Fruit fly (Drosophila melanogaster) whole organism, adult: ENCODE results near the gene Art6.

Experiments
- CG11617 ChIP-seq: fragments of 200-800 bp; sonication (Bioruptor generic); optimal IDR thresholded peaks from 2 replicates; lab custom pipeline; 2017; ENCODE audit warnings: mild to moderate bottlenecking, missing biosample characterization, missing genetic modification reagents, missing genetic modification characterization
- CG12768 ChIP-seq: fragments of 200-800 bp; sonication (Bioruptor generic); optimal IDR thresholded peaks from 2 replicates; lab custom pipeline; 2017; ENCODE audit warnings: missing biosample characterization, missing genetic modification characterization, mild to moderate bottlenecking, moderate library complexity, missing genetic modification reagents
- CG14711 ChIP-seq: fragments of 200-800 bp; sonication (Bioruptor generic); optimal IDR thresholded peaks from 2 replicates; lab custom pipeline; 2018; ENCODE audit warnings: missing biosample characterization, mild to moderate bottlenecking, missing genetic modification characterization, moderate library complexity
- CG1620 ChIP-seq: fragments of 200-800 bp; sonication (Bioruptor generic); optimal IDR thresholded peaks from 2 replicates; lab custom pipeline; 2016; ENCODE audit warnings: missing biosample characterization, missing genetic modification characterization
- CG33017 ChIP-seq: fragments of 200-800 bp; sonication (Bioruptor generic); optimal IDR thresholded peaks from 2 replicates; lab custom pipeline; 2018; ENCODE audit warnings: missing biosample characterization, mild to moderate bottlenecking, missing genetic modification characterization, moderate library complexity
- CG5204 ChIP-seq: fragments of 200-800 bp; sonication (Bioruptor generic); optimal IDR thresholded peaks from 2 replicates; lab custom pipeline; 2016; ENCODE audit warnings: missing biosample characterization, missing genetic modification characterization
- CG7045 ChIP-seq: fragments of 200-800 bp; sonication (Bioruptor generic); optimal IDR thresholded peaks from 2 replicates; lab custom pipeline; 2017; ENCODE audit warnings: missing biosample characterization, mild to moderate bottlenecking, missing genetic modification characterization
- CG7101 ChIP-seq: fragments of 200-800 bp; sonication (Bioruptor generic); optimal IDR thresholded peaks from 2 replicates; lab custom pipeline; 2018; ENCODE audit warnings: missing biosample characterization, mild to moderate bottlenecking, missing genetic modification characterization, moderate library complexity
- Clk ChIP-seq: fragments of 200-800 bp; sonication (Bioruptor generic); optimal IDR thresholded peaks from 2 replicates; lab custom pipeline; 2017; ENCODE audit warnings: missing biosample characterization, missing genetic modification characterization
- Crg-1 ChIP-seq: fragments of 200-800 bp; sonication (Bioruptor generic); optimal IDR thresholded peaks from 2 replicates; lab custom pipeline; 2016; ENCODE audit warnings: missing biosample characterization, missing genetic modification characterization
- Hr96 ChIP-seq: fragments of 200-800 bp; sonication (Bioruptor generic); optimal IDR thresholded peaks from 2 replicates; lab custom pipeline; 2016; ENCODE audit warnings: missing biosample characterization, missing genetic modification characterization
- Mnt ChIP-seq: fragments of 200-800 bp; sonication (Bioruptor generic); optimal IDR thresholded peaks from 2 replicates; lab custom pipeline; 2016; ENCODE audit warnings: missing biosample characterization, mild to moderate bottlenecking, missing genetic modification characterization
- bab1 ChIP-seq: fragments of 200-800 bp; sonication (Bioruptor generic); optimal IDR thresholded peaks from 3 replicates; lab custom pipeline; 2019; ENCODE audit warnings: missing biosample characterization, mild to moderate bottlenecking, missing genetic modification characterization, moderate library complexity
- cic ChIP-seq: fragments of 200-800 bp; sonication (Bioruptor generic); optimal IDR thresholded peaks from 2 replicates; lab custom pipeline; 2017; ENCODE audit warnings: missing biosample characterization, mild to moderate bottlenecking, missing genetic modification characterization, moderate library complexity
- cnc ChIP-seq, 2 experiments: fragments of >200 bp; optimal IDR thresholded peaks; 2 replicates each; lab custom pipeline; 2017
- kay ChIP-seq: fragments of 200-800 bp; sonication (Bioruptor generic); peaks from one replicate; lab custom pipeline; 2016; ENCODE audit warnings: missing biosample characterization, missing genetic modification characterization, borderline replicate concordance
- ovo ChIP-seq: fragments of 200-800 bp; sonication (Bioruptor generic); optimal IDR thresholded peaks from 2 replicates; lab custom pipeline; 2016; ENCODE audit warnings: missing biosample characterization, missing genetic modification characterization
- pad ChIP-seq: fragments of 200-800 bp; sonication (Bioruptor generic); optimal IDR thresholded peaks from 3 replicates; lab custom pipeline; 2017; ENCODE audit warnings: missing biosample characterization, missing genetic modification characterization, mild to moderate bottlenecking, moderate library complexity, missing genetic modification reagents
- tj ChIP-seq: fragments of 200-800 bp; sonication (Bioruptor generic); optimal IDR thresholded peaks from 3 replicates; lab custom pipeline; 2017; ENCODE audit warnings: missing biosample characterization, mild to moderate bottlenecking, missing genetic modification characterization, moderate library complexity
- toe ChIP-seq: fragments of 200-800 bp; sonication (Bioruptor generic); optimal IDR thresholded peaks from 2 replicates; lab custom pipeline; 2016; ENCODE audit warnings: missing biosample characterization, missing genetic modification characterization

Gene Art6

DNA sequence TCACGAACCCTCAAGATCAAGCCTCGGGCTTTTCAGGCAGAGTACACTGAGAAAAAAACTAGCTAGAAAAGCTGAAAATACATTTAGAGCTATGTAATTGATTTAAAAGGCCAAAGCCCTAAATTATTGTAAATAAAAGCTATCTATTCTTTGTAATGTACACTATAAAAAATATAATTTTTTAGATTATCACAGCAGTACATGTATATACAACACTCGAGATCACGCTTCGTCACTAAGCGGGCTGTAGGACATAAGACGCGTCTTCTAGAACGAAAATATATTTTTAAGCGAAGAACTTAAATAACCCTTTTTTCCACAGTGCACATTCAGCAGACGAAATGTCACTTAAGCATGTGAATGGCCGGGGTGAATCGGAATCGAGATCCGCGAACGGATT lies 4.2 kb downstream of the Art6 start:
- TF ChIP-seq Hr96 (GFP tag; lab: Kevin White, UChicago) (no peak), Clk (no peak), CG12768 (GFP tag; lab: Kevin White, UChicago) (no peak), cnc (optimal IDR thresholded peaks at IDR 0.05; lab: Kevin White, UChicago) (no peak), tj (GFP tag; lab: Kevin White, UChicago) (no peak), Crg-1 (GFP tag; lab: Kevin White, UChicago) (no peak), CG5204 (GFP tag; lab: Kevin White, UChicago) (no peak), CG33017 (no peak), CG7101 (tag; lab: Kevin White, UChicago) (no peak), CG1620 (no peak), pad (GFP tag; lab: Kevin White, UChicago) (no peak), CG14711 (tag; lab: Kevin White, UChicago) (no peak), ovo (GFP tag; lab: Kevin White, UChicago) (no peak), toe (no peak), CG11617 (GFP tag; lab: Kevin White, UChicago) (no peak), bab1 (GFP tag; lab: Kevin White, UChicago) (no peak), kay (GFP tag; lab: Kevin White, UChicago) (no peak), CG7045 (no peak), cic (GFP tag; lab: Kevin White, UChicago) (no peak), Mnt (GFP tag; lab: Kevin White, UChicago) (no peak)

DNA sequence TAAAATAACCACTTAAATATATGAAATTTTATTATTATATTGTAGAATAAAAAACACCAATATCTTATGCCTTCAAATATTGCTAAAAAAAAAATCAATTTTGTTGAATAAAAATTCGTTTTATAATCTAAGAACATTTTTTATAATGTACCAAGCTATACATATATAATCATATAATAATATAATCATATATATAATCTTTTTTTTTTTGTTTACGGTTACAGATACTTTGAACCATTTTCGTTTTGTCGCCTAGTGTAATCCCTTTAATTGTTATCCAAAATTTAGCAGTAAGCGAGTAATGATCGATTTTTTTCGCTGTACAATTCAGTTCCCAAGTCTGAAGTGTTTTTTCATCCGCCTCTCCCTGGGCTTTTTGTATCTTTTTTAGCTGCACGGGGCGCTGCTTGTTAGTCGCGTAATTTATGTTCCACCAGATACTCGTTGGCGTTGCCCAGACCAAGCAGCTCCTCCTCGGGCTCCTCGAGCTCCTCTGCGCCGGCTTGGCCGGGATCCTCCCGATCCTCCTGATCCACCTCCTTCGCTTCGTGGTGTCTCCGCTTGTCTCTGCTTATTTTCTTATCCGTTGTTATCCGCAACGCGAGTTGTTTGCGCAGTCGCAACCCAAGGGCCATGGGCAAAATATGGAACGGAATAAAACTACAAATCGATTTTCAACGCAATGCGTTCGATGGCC lies 6.1 kb downstream of the Art6 start:
- no peak for TF ChIP-seq toe
- TF ChIP-seq Clk, result no peak
- no peak for TF ChIP-seq ovo (GFP tag; lab: Kevin White, UChicago)

DNA sequence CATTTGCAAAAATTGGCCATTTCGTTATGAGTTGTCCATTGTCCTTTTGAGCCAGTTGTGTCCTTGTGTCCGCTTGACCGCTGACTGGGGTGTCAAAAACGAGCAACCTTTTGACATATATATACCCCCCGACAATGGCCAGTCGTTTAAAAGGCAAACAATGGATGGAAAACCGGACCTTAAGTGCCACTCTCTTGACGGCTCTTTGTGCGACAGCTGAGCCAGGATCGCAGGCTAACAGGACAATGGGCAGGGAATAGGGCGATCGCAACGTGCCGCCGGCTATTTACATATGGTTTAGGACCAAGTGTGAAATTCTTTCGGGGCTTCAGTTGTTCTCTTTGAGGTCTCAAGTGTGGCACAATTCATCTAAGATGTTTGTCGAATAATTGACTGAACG lies 9.3 kb downstream of the Art6 start:
- TF ChIP-seq Clk, result no peak
- TF ChIP-seq tj (GFP tag; lab: Kevin White, UChicago), result no peak
- TF ChIP-seq CG1620, result no peak
- no peak for TF ChIP-seq Hr96 (GFP tag; lab: Kevin White, UChicago)
- no peak for TF ChIP-seq CG12768 (GFP tag; lab: Kevin White, UChicago)
- TF ChIP-seq bab1 (GFP tag; lab: Kevin White, UChicago), result no peak
- no peak for TF ChIP-seq Crg-1 (GFP tag; lab: Kevin White, UChicago)
- TF ChIP-seq toe, result no peak
- TF ChIP-seq ovo (GFP tag; lab: Kevin White, UChicago), result no peak
- no peak for TF ChIP-seq CG7045
- TF ChIP-seq CG14711 (tag; lab: Kevin White, UChicago), result no peak
- TF ChIP-seq CG7101 (tag; lab: Kevin White, UChicago), result no peak
- no peak for TF ChIP-seq CG11617 (GFP tag; lab: Kevin White, UChicago)

DNA sequence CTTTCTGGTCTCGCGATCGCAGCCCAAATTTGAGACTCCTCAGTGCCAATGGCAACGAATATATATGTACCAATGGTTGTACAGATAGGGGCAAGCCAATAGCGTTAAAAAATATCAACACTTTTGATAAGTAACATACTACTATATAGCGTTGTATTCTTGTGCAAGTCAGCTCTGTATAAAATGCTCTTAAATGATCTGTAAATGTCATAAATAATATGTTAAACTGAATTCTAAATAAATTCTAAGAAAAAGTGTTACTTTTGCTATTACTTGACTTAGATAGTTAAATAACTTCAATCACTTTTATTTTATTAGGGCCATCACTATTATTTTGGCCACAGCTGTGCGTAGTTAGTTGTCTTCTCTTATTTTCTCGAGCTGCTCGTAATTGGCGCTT lies 11.0 kb downstream of the Art6 start:
- TF ChIP-seq CG14711 (tag; lab: Kevin White, UChicago) (no peak), Clk (no peak), cic (GFP tag; lab: Kevin White, UChicago) (no peak)

DNA sequence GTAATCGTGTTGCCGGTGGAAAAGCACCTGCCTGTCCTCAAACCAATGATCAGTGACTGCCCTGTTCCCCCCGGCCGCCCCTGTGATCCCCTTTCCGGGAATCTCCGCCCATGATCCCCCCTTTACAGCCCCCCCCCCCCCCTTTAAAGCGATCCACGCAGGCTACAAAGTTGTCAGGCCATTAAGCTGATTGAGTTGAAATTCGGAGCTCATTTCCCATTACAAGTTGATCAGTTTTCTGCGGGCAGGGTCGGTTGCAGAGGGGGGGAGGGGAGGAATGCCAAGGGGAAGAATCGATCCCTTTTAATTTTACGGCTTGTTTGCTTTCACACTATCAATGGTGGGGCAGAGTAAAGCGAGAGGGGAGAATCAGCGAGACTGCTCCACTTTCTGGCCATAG lies 11.6 kb downstream of the Art6 start:
- TF ChIP-seq CG12768 (GFP tag; lab: Kevin White, UChicago) (no peak), CG5204 (GFP tag; lab: Kevin White, UChicago) (no peak), CG14711 (tag; lab: Kevin White, UChicago) (no peak), pad (GFP tag; lab: Kevin White, UChicago) (no peak), CG7045 (no peak), CG1620 (no peak), cnc (optimal IDR thresholded peaks at IDR 0.05; lab: Kevin White, UChicago) (no peak), Hr96 (GFP tag; lab: Kevin White, UChicago) (no peak), Clk (no peak), bab1 (GFP tag; lab: Kevin White, UChicago) (no peak)

DNA sequence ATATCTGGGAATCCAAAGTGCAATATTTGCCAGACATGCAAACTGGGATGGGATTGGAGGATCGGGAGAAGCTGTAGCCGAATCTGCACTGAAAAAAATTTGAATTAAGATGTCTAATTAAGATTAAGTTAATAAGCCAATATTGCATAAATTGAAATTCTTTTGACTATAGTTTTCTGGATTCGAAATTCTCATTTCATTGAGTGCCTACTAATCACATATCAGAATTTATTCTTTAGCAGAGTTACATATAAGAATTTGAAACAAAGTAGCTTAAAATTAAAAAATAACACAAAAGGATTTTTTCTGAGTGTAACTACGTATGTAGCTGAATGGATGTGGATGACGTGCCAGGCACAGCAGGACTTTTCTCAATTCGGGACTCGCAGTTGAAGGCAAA lies 13.8 kb downstream of the Art6 start:
- TF ChIP-seq CG33017 (no peak), bab1 (GFP tag; lab: Kevin White, UChicago) (no peak), CG1620 (no peak)

DNA sequence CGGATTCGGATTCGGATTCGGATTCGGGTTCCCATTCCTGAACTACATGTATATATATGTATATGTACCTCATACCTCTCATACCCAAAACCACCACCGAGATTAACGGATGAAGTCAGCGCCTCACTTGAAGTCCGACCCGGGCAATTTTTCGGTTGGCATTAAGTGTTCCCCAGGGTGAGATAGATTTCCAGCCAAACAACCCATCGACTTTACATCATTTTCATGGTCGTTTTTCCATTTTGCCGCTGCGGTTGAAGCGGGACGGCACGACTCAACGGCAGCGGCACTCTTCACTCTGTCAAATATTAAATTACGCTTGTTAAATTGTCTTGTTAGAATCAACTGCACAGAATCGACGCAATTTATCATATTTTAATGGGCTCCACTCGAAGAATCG lies 15.4 kb downstream of the Art6 start:
- TF ChIP-seq CG12768 (GFP tag; lab: Kevin White, UChicago) (no peak), kay (GFP tag; lab: Kevin White, UChicago) (no peak), CG14711 (tag; lab: Kevin White, UChicago) (no peak), Mnt (GFP tag; lab: Kevin White, UChicago) (no peak), CG7101 (tag; lab: Kevin White, UChicago) (no peak), CG7045 (no peak), CG11617 (GFP tag; lab: Kevin White, UChicago) (no peak), bab1 (GFP tag; lab: Kevin White, UChicago) (no peak), CG5204 (GFP tag; lab: Kevin White, UChicago) (no peak), Hr96 (GFP tag; lab: Kevin White, UChicago) (no peak), cnc (optimal IDR thresholded peaks at IDR 0.05; lab: Kevin White, UChicago) (no peak), tj (GFP tag; lab: Kevin White, UChicago) (no peak), cic (GFP tag; lab: Kevin White, UChicago) (no peak)
